Worm (Caenorhabditis elegans) whole organism, young adult: ENCODE measurements around the gene enol-1.

Experiments
- B0035.1 ChIP-seq: sonication (generic microtip); optimal IDR thresholded peaks from 2 replicates; lab custom pipeline; 2016; ENCODE audit warnings: missing genetic modification characterization, mild to moderate bottlenecking, missing compliant biosample characterization, missing genotype, missing genetic modification reagents
- B0336.3 ChIP-seq: fragments of 200-800 bp; sonication (Bioruptor generic); IDR thresholded peaks from 2 replicates; pipeline ENCODE4 v1.3.6; 2022; ENCODE audit warnings: missing genetic modification characterization, missing compliant biosample characterization
- C06A6.2 ChIP-seq: fragments of 200-800 bp; sonication (Bioruptor generic); conservative IDR thresholded peaks from 2 replicates; pipeline ENCODE4 v1.3.6; 2022; ENCODE audit warnings: missing genetic modification characterization, missing compliant biosample characterization
- F52B5.7 ChIP-seq: sonication (generic microtip); optimal IDR thresholded peaks from 2 replicates; lab custom pipeline; 2016; ENCODE audit warnings: mild to moderate bottlenecking, missing genetic modification characterization, missing compliant biosample characterization
- F55B11.4 ChIP-seq: sonication (generic microtip); optimal IDR thresholded peaks from 2 replicates; lab custom pipeline; 2016; ENCODE audit warnings: missing compliant biosample characterization, missing genetic modification characterization, borderline replicate concordance; ENCODE audit not compliant: insufficient read depth
- F57A8.1 ChIP-seq: fragments of 200-800 bp; sonication (Bioruptor generic); optimal IDR thresholded peaks from 2 replicates; lab custom pipeline; 2018; ENCODE audit warnings: mild to moderate bottlenecking, missing genetic modification characterization, moderate library complexity, missing compliant biosample characterization
- F57C9.4 ChIP-seq: sonication (generic microtip); optimal IDR thresholded peaks from 2 replicates; lab custom pipeline; 2017; ENCODE audit warnings: mild to moderate bottlenecking, missing genetic modification characterization, missing compliant biosample characterization
- K11D2.4 ChIP-seq: fragments of 200-800 bp; sonication (Bioruptor generic); IDR thresholded peaks from 2 replicates; pipeline ENCODE4 v1.3.6; 2022; ENCODE audit warnings: missing genetic modification reagents, missing genetic modification characterization, missing compliant biosample characterization
- T07F8.4 ChIP-seq: sonication (generic microtip); optimal IDR thresholded peaks from 2 replicates; lab custom pipeline; 2016; ENCODE audit warnings: mild to moderate bottlenecking, missing genetic modification characterization, moderate library complexity, missing compliant biosample characterization
- Y53G8AR.9 ChIP-seq: fragments of 200-800 bp; sonication (Bioruptor generic); conservative IDR thresholded peaks from 2 replicates; pipeline ENCODE4 v1.3.6; 2022; ENCODE audit warnings: missing genetic modification reagents, missing genetic modification characterization, missing compliant biosample characterization
- akir-1 ChIP-seq: fragments of 200-800 bp; sonication (Bioruptor generic); optimal IDR thresholded peaks from 2 replicates; lab custom pipeline; 2018; ENCODE audit warnings: mild to moderate bottlenecking, missing genetic modification characterization, moderate library complexity, missing compliant biosample characterization
- attf-5 ChIP-seq: fragments of 200-800 bp; sonication (Bioruptor generic); optimal IDR thresholded peaks from 2 replicates; lab custom pipeline; 2018; ENCODE audit warnings: mild to moderate bottlenecking, missing genetic modification characterization, missing compliant biosample characterization
- bed-2 ChIP-seq: fragments of 200-800 bp; sonication (Bioruptor generic); IDR thresholded peaks from 2 replicates; pipeline ENCODE4 v1.3.6; 2022; ENCODE audit warnings: missing genetic modification reagents, missing genetic modification characterization, missing compliant biosample characterization
- cebp-1 ChIP-seq, 2 experiments: fragments of 200-800 bp in 1 of 2; sonication (Bioruptor generic) in 1 of 2; sonication (generic microtip) in 1 of 2; IDR thresholded peaks in 1 of 2; optimal IDR thresholded peaks in 1 of 2; 2 replicates each; pipeline versions ENCODE4 v1.3.6 to Lab custom; 2017 to 2022; ENCODE audit warnings: missing compliant biosample characterization in 2 of 2, missing genetic modification characterization in 2 of 2, mild to moderate bottlenecking in 1 of 2, missing genetic modification reagents in 1 of 2, moderate library complexity in 1 of 2
- ceh-27 ChIP-seq: fragments of 200-800 bp; sonication (Bioruptor generic); optimal IDR thresholded peaks from 2 replicates; lab custom pipeline; 2018; ENCODE audit warnings: mild to moderate bottlenecking, missing genetic modification characterization, moderate library complexity, missing compliant biosample characterization
- ceh-58 ChIP-seq: fragments of 200-800 bp; sonication (Bioruptor generic); IDR thresholded peaks from 2 replicates; pipeline ENCODE4 v1.3.6; 2022; ENCODE audit warnings: missing genetic modification characterization, missing compliant biosample characterization
- ceh-91 ChIP-seq: fragments of 200-800 bp; sonication (Bioruptor generic); IDR thresholded peaks from 2 replicates; pipeline ENCODE4 v1.3.6; 2022; ENCODE audit warnings: missing genetic modification reagents, missing genetic modification characterization, missing compliant biosample characterization
- chd-7 ChIP-seq: sonication (generic microtip); optimal IDR thresholded peaks from 2 replicates; lab custom pipeline; 2016; ENCODE audit warnings: mild to moderate bottlenecking, missing genetic modification characterization, moderate library complexity, missing compliant biosample characterization
- dpff-1 ChIP-seq: sonication (generic microtip); optimal IDR thresholded peaks from 2 replicates; lab custom pipeline; 2017; ENCODE audit warnings: mild to moderate bottlenecking, missing genetic modification characterization, missing compliant biosample characterization
- dpl-1 ChIP-seq: fragments of 150-350 bp; optimal IDR thresholded peaks from 2 replicates; lab custom pipeline; 2014; ENCODE audit warnings: missing biosample characterization, missing genetic modification reagents, missing genetic modification characterization
- egl-44 ChIP-seq: fragments of 200-800 bp; sonication (Bioruptor generic); IDR thresholded peaks from 2 replicates; pipeline ENCODE4 v1.3.6; 2022; ENCODE audit warnings: missing genetic modification reagents, missing genetic modification characterization, missing compliant biosample characterization
- egrh-3 ChIP-seq: fragments of 200-800 bp; sonication (Bioruptor generic); IDR thresholded peaks from 2 replicates; pipeline ENCODE4 v1.3.6; 2022; ENCODE audit warnings: missing genetic modification reagents, missing genetic modification characterization, missing compliant biosample characterization
- hlh-12 ChIP-seq: sonication (generic microtip); optimal IDR thresholded peaks from 2 replicates; lab custom pipeline; 2016; ENCODE audit warnings: missing genetic modification characterization, missing compliant biosample characterization
- hlh-26 ChIP-seq: fragments of 200-800 bp; sonication (Bioruptor generic); conservative IDR thresholded peaks from 2 replicates; pipeline ENCODE4 v1.3.6; 2022; ENCODE audit warnings: missing genetic modification reagents, missing genetic modification characterization, missing compliant biosample characterization
- hmg-1.2 ChIP-seq: fragments of 200-800 bp; sonication (Bioruptor generic); IDR thresholded peaks from 2 replicates; pipeline ENCODE4 v1.3.6; 2022; ENCODE audit warnings: missing genetic modification reagents, missing genetic modification characterization, missing compliant biosample characterization
- lag-1 ChIP-seq: fragments of 200-800 bp; sonication (Bioruptor generic); IDR thresholded peaks from 2 replicates; pipeline ENCODE4 v1.3.6; 2022; ENCODE audit warnings: missing genetic modification reagents, missing genetic modification characterization, missing compliant biosample characterization
- let-526 ChIP-seq: fragments of 200-800 bp; sonication (Bioruptor generic); IDR thresholded peaks from 2 replicates; pipeline ENCODE4 v1.3.6; 2022; ENCODE audit warnings: missing genetic modification reagents, missing genetic modification characterization, missing compliant biosample characterization
- lsl-1 ChIP-seq: fragments of 200-800 bp; sonication (Bioruptor generic); optimal IDR thresholded peaks from 2 replicates; lab custom pipeline; 2018; ENCODE audit warnings: mild to moderate bottlenecking, missing genetic modification characterization, moderate library complexity, missing compliant biosample characterization
- madf-3 ChIP-seq: fragments of 200-800 bp; sonication (Bioruptor generic); IDR thresholded peaks from 2 replicates; pipeline ENCODE4 v1.3.6; 2022; ENCODE audit warnings: missing genetic modification reagents, missing genetic modification characterization, missing compliant biosample characterization
- madf-8 ChIP-seq: fragments of 200-800 bp; sonication (Bioruptor generic); conservative IDR thresholded peaks from 2 replicates; pipeline ENCODE4 v1.3.6; 2022; ENCODE audit warnings: missing genetic modification reagents, missing genetic modification characterization, missing compliant biosample characterization
- pbrm-1 ChIP-seq: fragments of 200-800 bp; sonication (Bioruptor generic); IDR thresholded peaks from 2 replicates; pipeline ENCODE4 v1.3.6; 2022; ENCODE audit warnings: missing genetic modification reagents, missing genetic modification characterization, missing compliant biosample characterization
- pha-4 ChIP-seq: fragments of 150-350 bp; sonication (generic microtip); optimal IDR thresholded peaks from 2 replicates; lab custom pipeline; 2014; ENCODE audit warnings: missing biosample characterization, missing genetic modification reagents, missing genetic modification characterization
- sea-2 ChIP-seq: fragments of 200-800 bp; sonication (Bioruptor generic); IDR thresholded peaks from 2 replicates; pipeline ENCODE4 v1.3.6; 2022; ENCODE audit warnings: missing genetic modification characterization, missing compliant biosample characterization
- snpc-4 ChIP-seq, 5 experiments: fragments of 150-350 bp in 1 of 5; sonication (generic microtip) in 4 of 5; optimal IDR thresholded peaks; 2 replicates each; lab custom pipeline; 2014 to 2018; ENCODE audit warnings: missing genetic modification characterization in 5 of 5, missing biosample characterization in 3 of 5, antibody characterized with exemption in 2 of 5, mild to moderate bottlenecking in 2 of 5, missing compliant biosample characterization in 2 of 5, missing genotype in 2 of 5, moderate library complexity in 2 of 5, missing genetic modification reagents in 1 of 5
- sptf-2 ChIP-seq: fragments of 200-800 bp; sonication (Bioruptor generic); optimal IDR thresholded peaks from 2 replicates; lab custom pipeline; 2018; ENCODE audit warnings: mild to moderate bottlenecking, missing genetic modification characterization, missing compliant biosample characterization
- unc-130 ChIP-seq: sonication (generic microtip); optimal IDR thresholded peaks from 2 replicates; lab custom pipeline; 2016; ENCODE audit warnings: missing genetic modification reagents, missing genetic modification characterization, missing compliant biosample characterization
- unc-62 ChIP-seq: fragments of 150-350 bp; optimal IDR thresholded peaks from 2 replicates; lab custom pipeline; 2014; ENCODE audit warnings: missing biosample characterization, missing genetic modification reagents, missing genetic modification characterization
- xnd-1 ChIP-seq: sonication (generic microtip); optimal IDR thresholded peaks from 2 replicates; lab custom pipeline; 2016; ENCODE audit warnings: missing genotype, missing genetic modification reagents, missing genetic modification characterization, missing compliant biosample characterization
- ztf-26 ChIP-seq: sonication (generic microtip); optimal IDR thresholded peaks from 2 replicates; lab custom pipeline; 2017; ENCODE audit warnings: missing genetic modification characterization, missing compliant biosample characterization

The enol-1 gene

ce11 chrII:8948640-8949039, 17.8 kb downstream of the enol-1 start:
- TF ChIP-seq cebp-1 (GFP tag; IDR thresholded peaks at IDR 0.05; lab: Robert Waterston, UW) (no peak), cebp-1 (tag; optimal IDR thresholded peaks at IDR 0.05; lab: Kevin White, UChicago) (no peak), madf-8 (GFP tag; lab: Robert Waterston, UW) (no peak), T07F8.4 (no peak), sptf-2 (GFP tag; lab: Kevin White, UChicago) (no peak), ceh-58 (GFP tag; lab: Robert Waterston, UW) (no peak)
- TF ChIP-seq, all 124 proteins: peak for 0

- TF ChIP-seq xnd-1, result no peak
- no peak for TF ChIP-seq attf-5 (GFP tag; lab: Kevin White, UChicago)
- no peak for TF ChIP-seq ceh-27 (GFP tag; lab: Kevin White, UChicago)
- no peak for TF ChIP-seq lag-1 (GFP tag; lab: Robert Waterston, UW)
Measured at ce11 chrII:8951270-8951669, 20.5 kb downstream of the enol-1 start.

- no peak for TF ChIP-seq snpc-4 (GFP tag; optimal IDR thresholded peaks at IDR 0.05; lab: Kevin White, UChicago)
- TF ChIP-seq snpc-4 (tag; optimal IDR thresholded peaks at IDR 0.05; lab: Kevin White, UChicago), result no peak
- TF ChIP-seq F52B5.7, result no peak
- no peak for TF ChIP-seq chd-7 (tag; lab: Kevin White, UChicago)
- TF ChIP-seq K11D2.4 (GFP tag; lab: Robert Waterston, UW), result no peak
- no peak for TF ChIP-seq B0336.3 (GFP tag; lab: Robert Waterston, UW)
- no peak for TF ChIP-seq akir-1 (GFP tag; lab: Kevin White, UChicago)
- TF ChIP-seq F55B11.4, result no peak
- no peak for TF ChIP-seq lsl-1 (GFP tag; lab: Kevin White, UChicago)
- TF ChIP-seq pbrm-1 (GFP tag; lab: Robert Waterston, UW), result no peak
- no peak for TF ChIP-seq attf-5 (GFP tag; lab: Kevin White, UChicago)
- no peak for TF ChIP-seq sea-2 (GFP tag; lab: Robert Waterston, UW)
- no peak for TF ChIP-seq B0035.1
- TF ChIP-seq hlh-12 (tag; lab: Kevin White, UChicago), result no peak
- no peak for TF ChIP-seq dpff-1 (tag; lab: Kevin White, UChicago)
Measured at ce11 chrII:8953703-8954102, 22.9 kb downstream of the enol-1 start.

- TF ChIP-seq egl-44, result no peak
- no peak for TF ChIP-seq hlh-26 (GFP tag; lab: Robert Waterston, UW)
- TF ChIP-seq ceh-91 (GFP tag; lab: Robert Waterston, UW), result no peak
- no peak for TF ChIP-seq unc-62
- TF ChIP-seq egrh-3, result no peak
- no peak for TF ChIP-seq Y53G8AR.9
Measured at ce11 chrII:8956896-8957295, 26.1 kb downstream of the enol-1 start.

ce11 chrII:8959081-8959480, 28.3 kb downstream of the enol-1 start:
- TF ChIP-seq pha-4 (tag; lab: Kevin White, UChicago) (no peak), unc-130 (no peak), madf-3 (GFP tag; lab: Robert Waterston, UW) (0 out of 2 replicates have a peak, but pooled peaks have one; percentile 33)

ce11 chrII:8960414-8960813, 29.6 kb downstream of the enol-1 start, which contains the start of gene cal-2:
Gene cal-2 (plus strand): TSS chrII:8960714.
- TF ChIP-seq let-526 (GFP tag; lab: Robert Waterston, UW) (no peak), ztf-26 (tag; lab: Kevin White, UChicago) (no peak), snpc-4 (GFP tag; optimal IDR thresholded peaks at IDR 0.05; lab: Kevin White, UChicago) (no peak), snpc-4 (tag; optimal IDR thresholded peaks at IDR 0.05; lab: Kevin White, UChicago) (no peak), hmg-1.2 (no peak), bed-2 (GFP tag; lab: Robert Waterston, UW) (no peak), F57A8.1 (GFP tag; lab: Kevin White, UChicago) (no peak), unc-130 (no peak), ceh-91 (GFP tag; lab: Robert Waterston, UW) (no peak), dpl-1 (no peak), F57C9.4 (tag; lab: Kevin White, UChicago) (no peak), C06A6.2 (GFP tag; lab: Robert Waterston, UW) (no peak)
